Worm (Caenorhabditis elegans) whole organism, L4 larva: Measurements from ENCODE around the gene ccch-3.
A peak's percentile ranks its signal among the peaks of the same experiment; 100 is the strongest.

Experiments used
- D1046.2 ChIP-seq: fragments of 200-800 bp; sonication (Bioruptor generic); IDR thresholded peaks from 2 replicates; pipeline ENCODE4 v1.3.6; 2022; ENCODE audit warnings: missing genetic modification characterization, missing compliant biosample characterization
- F10B5.3 ChIP-seq: sonication (generic microtip); optimal IDR thresholded peaks from 2 replicates; lab custom pipeline; 2016; ENCODE audit warnings: mild to moderate bottlenecking, missing genetic modification characterization, missing compliant biosample characterization
- F44E2.7 ChIP-seq: fragments of 200-800 bp; sonication (Bioruptor generic); IDR thresholded peaks from 2 replicates; pipeline ENCODE4 v2.1.2; 2022; ENCODE audit warnings: missing genetic modification characterization, missing compliant biosample characterization
- Y48G9A.11 ChIP-seq: fragments of 200-800 bp; sonication (Bioruptor generic); IDR thresholded peaks from 2 replicates; pipeline ENCODE4 v1.3.6; 2022; ENCODE audit warnings: missing genetic modification reagents, missing genetic modification characterization, missing compliant biosample characterization
- Y5F2A.4 ChIP-seq: fragments of 200-800 bp; sonication (Bioruptor generic); optimal IDR thresholded peaks from 2 replicates; lab custom pipeline; 2018; ENCODE audit warnings: mild to moderate bottlenecking, missing genetic modification characterization, missing compliant biosample characterization
- Y75B8A.6 ChIP-seq: fragments of 200-800 bp; sonication (Bioruptor generic); IDR thresholded peaks from 2 replicates; pipeline ENCODE4 v1.3.6; 2022; ENCODE audit warnings: missing genetic modification reagents, missing genetic modification characterization, missing compliant biosample characterization
- ZK337.2 ChIP-seq: fragments of 200-800 bp; sonication (Bioruptor generic); IDR thresholded peaks from 2 replicates; pipeline ENCODE4 v1.3.6; 2022; ENCODE audit warnings: missing genetic modification reagents, missing genetic modification characterization, missing compliant biosample characterization
- aly-2 ChIP-seq: sonication (generic microtip); optimal IDR thresholded peaks from 2 replicates; lab custom pipeline; 2018; ENCODE audit warnings: missing biosample characterization, missing genetic modification characterization
- ama-1 ChIP-seq: fragments of 150-350 bp; optimal IDR thresholded peaks from 2 replicates; lab custom pipeline; 2014; ENCODE audit warnings: inconsistent platforms, mixed read lengths
- ceh-32 ChIP-seq: sonication (generic microtip); optimal IDR thresholded peaks from 2 replicates; lab custom pipeline; 2016; ENCODE audit warnings: mild to moderate bottlenecking, missing genetic modification characterization, missing compliant biosample characterization; ENCODE audit not compliant: poor library complexity
- ceh-62 ChIP-seq: sonication (generic microtip); optimal IDR thresholded peaks from 2 replicates; lab custom pipeline; 2017; ENCODE audit warnings: missing biosample characterization, missing genetic modification characterization
- ces-1 ChIP-seq: fragments of 150-350 bp; sonication (generic microtip); optimal IDR thresholded peaks from 4 replicates; lab custom pipeline; 2014; ENCODE audit warnings: missing biosample characterization, missing genetic modification reagents, missing genetic modification characterization
- ctbp-1 ChIP-seq: fragments of 200-800 bp; sonication (Bioruptor generic); IDR thresholded peaks from 2 replicates; pipeline ENCODE4 v1.3.6; 2022; ENCODE audit warnings: missing genetic modification reagents, missing genetic modification characterization, missing compliant biosample characterization
- daf-16 ChIP-seq, 3 experiments: sonication (generic microtip); optimal IDR thresholded peaks; 2 replicates each; lab custom pipeline; 2016 to 2017; ENCODE audit warnings: missing genetic modification characterization in 3 of 3, missing genetic modification reagents in 3 of 3, mild to moderate bottlenecking in 2 of 3, missing compliant biosample characterization in 2 of 3, missing biosample characterization in 1 of 3, moderate library complexity in 1 of 3
- dmd-6 ChIP-seq: fragments of 200-800 bp; sonication (Bioruptor generic); IDR thresholded peaks from 2 replicates; pipeline ENCODE4 v1.3.6; 2022; ENCODE audit warnings: missing genetic modification reagents, missing genetic modification characterization, missing compliant biosample characterization
- dmd-9 ChIP-seq: fragments of 200-800 bp; sonication (Bioruptor generic); IDR thresholded peaks from 2 replicates; pipeline ENCODE4 v1.3.6; 2022; ENCODE audit warnings: missing genetic modification reagents, missing genetic modification characterization, missing compliant biosample characterization
- duxl-1 ChIP-seq: sonication (generic microtip); optimal IDR thresholded peaks from 2 replicates; lab custom pipeline; 2016; ENCODE audit warnings: mild to moderate bottlenecking, missing genetic modification characterization, moderate library complexity, missing compliant biosample characterization; ENCODE audit not compliant: poor library complexity
- dve-1 ChIP-seq: sonication (generic microtip); optimal IDR thresholded peaks from 2 replicates; lab custom pipeline; 2017; ENCODE audit warnings: antibody characterized with exemption, mild to moderate bottlenecking, missing genetic modification characterization, missing compliant biosample characterization; ENCODE audit not compliant: insufficient read depth
- egl-43 ChIP-seq: fragments of 200-800 bp; sonication (Bioruptor generic); IDR thresholded peaks from 2 replicates; pipeline ENCODE4 v1.3.6; 2022; ENCODE audit warnings: missing genetic modification reagents, missing genetic modification characterization, missing compliant biosample characterization
- fkh-10 ChIP-seq: fragments of 150-350 bp; optimal IDR thresholded peaks from 2 replicates; lab custom pipeline; 2014; ENCODE audit warnings: missing biosample characterization, missing genetic modification reagents, missing genetic modification characterization
- hif-1 ChIP-seq, 2 experiments: sonication (generic microtip); optimal IDR thresholded peaks; 2 replicates each; lab custom pipeline; 2016 to 2017; ENCODE audit warnings: missing compliant biosample characterization in 2 of 2, missing genetic modification characterization in 2 of 2, missing genetic modification reagents in 2 of 2, missing genotype in 2 of 2, mild to moderate bottlenecking in 1 of 2
- hlh-11 ChIP-seq: fragments of 200-800 bp; sonication (Bioruptor generic); optimal IDR thresholded peaks from 2 replicates; lab custom pipeline; 2018; ENCODE audit warnings: mild to moderate bottlenecking, missing genetic modification characterization, missing compliant biosample characterization
- hlh-30 ChIP-seq: sonication (generic microtip); optimal IDR thresholded peaks from 2 replicates; lab custom pipeline; 2017; ENCODE audit warnings: antibody characterized with exemption, mild to moderate bottlenecking, missing genetic modification characterization, missing compliant biosample characterization; ENCODE audit not compliant: insufficient read depth
- hmg-1.1 ChIP-seq: fragments of 200-800 bp; sonication (Bioruptor generic); IDR thresholded peaks from 2 replicates; pipeline ENCODE4 v1.3.6; 2022; ENCODE audit warnings: missing genetic modification reagents, missing genetic modification characterization, missing compliant biosample characterization
- jun-1 ChIP-seq: fragments of 150-350 bp; optimal IDR thresholded peaks from 2 replicates; lab custom pipeline; 2014; ENCODE audit warnings: missing biosample characterization, missing genetic modification reagents, missing genetic modification characterization
- lin-1 ChIP-seq: fragments of 200-800 bp; sonication (Bioruptor generic); IDR thresholded peaks from 2 replicates; pipeline ENCODE4 v1.3.6; 2022; ENCODE audit warnings: missing genetic modification reagents, missing genetic modification characterization, missing compliant biosample characterization
- lin-13 ChIP-seq: fragments of 150-350 bp; optimal IDR thresholded peaks from 2 replicates; lab custom pipeline; 2014; ENCODE audit warnings: missing biosample characterization, missing genetic modification reagents, missing genetic modification characterization
- lin-38 ChIP-seq: fragments of 200-800 bp; sonication (Bioruptor generic); IDR thresholded peaks from 2 replicates; pipeline ENCODE4 v1.3.6; 2022; ENCODE audit warnings: missing genetic modification reagents, missing genetic modification characterization, missing compliant biosample characterization
- lir-3 ChIP-seq: sonication (generic microtip); optimal IDR thresholded peaks from 2 replicates; lab custom pipeline; 2016; ENCODE audit warnings: mild to moderate bottlenecking, missing genetic modification characterization, missing compliant biosample characterization
- mdl-1 ChIP-seq, 2 experiments: fragments of 150-350 bp in 1 of 2; sonication (generic microtip) in 1 of 2; optimal IDR thresholded peaks; 2 replicates each; lab custom pipeline; 2014 to 2017; ENCODE audit warnings: missing biosample characterization in 2 of 2, missing genetic modification characterization in 2 of 2
- mxl-2 ChIP-seq: fragments of 200-800 bp; sonication (Bioruptor generic); conservative IDR thresholded peaks from 2 replicates; pipeline ENCODE4 v1.3.6; 2022; ENCODE audit warnings: missing genetic modification reagents, missing genetic modification characterization, missing compliant biosample characterization
- mxl-3 ChIP-seq: fragments of 200-800 bp; sonication (Bioruptor generic); optimal IDR thresholded peaks from 2 replicates; lab custom pipeline; 2018; ENCODE audit warnings: mild to moderate bottlenecking, missing genetic modification characterization, missing compliant biosample characterization
- nhr-10 ChIP-seq: fragments of 150-350 bp; optimal IDR thresholded peaks from 2 replicates; lab custom pipeline; 2014; ENCODE audit warnings: missing biosample characterization, missing genetic modification characterization
- nhr-237 ChIP-seq: sonication (generic microtip); optimal IDR thresholded peaks from 2 replicates; lab custom pipeline; 2017; ENCODE audit warnings: missing biosample characterization, missing genetic modification characterization
- nhr-28 ChIP-seq: fragments of 150-350 bp; optimal IDR thresholded peaks from 2 replicates; lab custom pipeline; 2014; ENCODE audit warnings: missing biosample characterization, missing genetic modification characterization
- nhr-42 ChIP-seq: fragments of 200-800 bp; sonication (Bioruptor generic); IDR thresholded peaks from 2 replicates; pipeline ENCODE4 v1.3.6; 2022; ENCODE audit warnings: missing genetic modification characterization, missing compliant biosample characterization
- nhr-48 ChIP-seq: sonication (generic microtip); optimal IDR thresholded peaks from 2 replicates; lab custom pipeline; 2016; ENCODE audit warnings: mild to moderate bottlenecking, missing genetic modification characterization, missing compliant biosample characterization
- nhr-6 ChIP-seq: fragments of 150-350 bp; optimal IDR thresholded peaks from 2 replicates; lab custom pipeline; 2014; ENCODE audit warnings: missing biosample characterization, missing genetic modification characterization
- pqm-1 ChIP-seq: sonication (generic microtip); optimal IDR thresholded peaks from 2 replicates; lab custom pipeline; 2017; ENCODE audit warnings: missing biosample characterization, missing genetic modification characterization
- saeg-2 ChIP-seq: fragments of 200-800 bp; sonication (Bioruptor generic); IDR thresholded peaks from 2 replicates; pipeline ENCODE4 v1.3.6; 2022; ENCODE audit warnings: missing genetic modification reagents, missing genetic modification characterization, missing compliant biosample characterization
- sdz-12 ChIP-seq: fragments of 200-800 bp; sonication (Bioruptor generic); optimal IDR thresholded peaks from 2 replicates; lab custom pipeline; 2018; ENCODE audit warnings: mild to moderate bottlenecking, missing genetic modification characterization, missing compliant biosample characterization
- snpc-1.2 ChIP-seq: fragments of 200-800 bp; sonication (Bioruptor generic); IDR thresholded peaks from 2 replicates; pipeline ENCODE4 v1.3.6; 2022; ENCODE audit warnings: missing genetic modification reagents, missing genetic modification characterization, missing compliant biosample characterization
- spr-1 ChIP-seq: sonication (generic microtip); optimal IDR thresholded peaks from 2 replicates; lab custom pipeline; 2016; ENCODE audit warnings: mild to moderate bottlenecking, missing genetic modification characterization, missing compliant biosample characterization
- tra-1 ChIP-seq: fragments of 200-800 bp; sonication (Bioruptor generic); IDR thresholded peaks from 2 replicates; pipeline ENCODE4 v1.3.6; 2022; ENCODE audit warnings: missing genetic modification reagents, missing genetic modification characterization, missing compliant biosample characterization
- unc-39 ChIP-seq: sonication (generic microtip); optimal IDR thresholded peaks from 2 replicates; lab custom pipeline; 2017; ENCODE audit warnings: missing biosample characterization, missing genetic modification characterization
- vab-7 ChIP-seq: fragments of 200-800 bp; sonication (Bioruptor generic); IDR thresholded peaks from 2 replicates; pipeline ENCODE4 v1.3.6; 2022; ENCODE audit warnings: missing genetic modification reagents, missing genetic modification characterization, missing compliant biosample characterization
- zfp-2 ChIP-seq: sonication (generic microtip); optimal IDR thresholded peaks from 2 replicates; lab custom pipeline; 2016; ENCODE audit warnings: mild to moderate bottlenecking, missing genetic modification characterization, missing compliant biosample characterization
- zip-2 ChIP-seq: fragments of 150-350 bp; optimal IDR thresholded peaks from 2 replicates; lab custom pipeline; 2014; ENCODE audit warnings: missing biosample characterization, missing genetic modification characterization
- ztf-7 ChIP-seq: fragments of 150-350 bp; optimal IDR thresholded peaks from 2 replicates; lab custom pipeline; 2014; ENCODE audit warnings: missing biosample characterization, missing genetic modification characterization

Gene ccch-3

DNA sequence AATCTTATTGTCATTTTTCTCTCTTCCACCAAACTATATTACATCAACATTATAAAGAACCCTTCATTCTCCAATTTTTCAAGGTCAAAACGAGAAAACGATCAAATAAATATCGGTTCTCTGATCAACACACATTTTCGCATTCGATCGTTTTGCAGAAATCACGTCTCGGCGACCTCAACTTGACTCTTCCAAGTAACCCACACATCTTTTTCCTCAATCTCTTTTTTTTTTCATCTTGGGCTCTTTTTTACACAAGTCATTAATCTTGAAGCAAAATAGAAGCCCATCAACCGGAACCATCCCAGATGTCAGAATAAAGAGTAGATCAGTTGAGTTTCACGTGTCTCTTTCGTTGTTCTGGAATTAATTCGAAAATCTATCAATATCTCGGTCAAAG, 23.2 kb downstream of the ccch-3 start (continued):
- TF ChIP-seq duxl-1: no peak
- TF ChIP-seq hlh-30 (tag; lab: Kevin White, UChicago): peak; percentile 26
- TF ChIP-seq hlh-11 (tag; lab: Kevin White, UChicago): peak; percentile 42
- no peak for TF ChIP-seq jun-1 (tag; lab: Kevin White, UChicago)
- no peak for TF ChIP-seq saeg-2
- TF ChIP-seq tra-1 (GFP tag; lab: Robert Waterston, UW): 0 out of 2 replicates have a peak, but pooled peaks have one; percentile 43
- no peak for TF ChIP-seq dmd-9 (GFP tag; lab: Robert Waterston, UW)
- TF ChIP-seq ctbp-1 (GFP tag; lab: Robert Waterston, UW): no peak
- TF ChIP-seq fkh-10 (GFP tag; lab: Kevin White, UChicago): no peak

DNA sequence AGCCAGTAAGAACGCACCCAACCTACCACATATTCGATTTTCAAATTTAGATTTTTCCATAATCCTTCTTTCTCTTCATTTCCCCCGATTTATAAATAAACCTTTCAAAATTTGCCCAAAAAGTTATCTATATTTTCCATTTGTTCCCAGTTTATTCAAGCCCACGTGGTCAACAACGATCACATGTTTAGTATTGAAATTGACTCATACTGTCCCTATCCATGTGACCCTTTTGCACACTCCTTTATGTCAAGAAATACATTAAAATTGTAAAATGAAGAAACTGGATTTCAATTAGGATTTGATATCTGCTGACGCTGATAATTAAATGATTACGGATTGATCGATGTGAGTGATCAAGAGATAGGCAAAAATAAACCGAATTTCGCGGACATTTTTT, 24.3 kb downstream of the ccch-3 start:
- TF ChIP-seq nhr-42 (GFP tag; lab: Robert Waterston, UW) (no peak), dve-1 (tag; lab: Kevin White, UChicago) (peak; percentile 87), ama-1 (lab: Kevin White, UChicago) (no peak), F44E2.7 (no peak), zip-2 (tag; lab: Kevin White, UChicago) (no peak), dmd-9 (GFP tag; lab: Robert Waterston, UW) (no peak), Y48G9A.11 (GFP tag; lab: Robert Waterston, UW) (no peak), ceh-62 (no peak), nhr-237 (tag; lab: Kevin White, UChicago) (no peak), aly-2 (no peak), F10B5.3 (tag; lab: Kevin White, UChicago) (no peak), nhr-6 (tag; lab: Kevin White, UChicago) (no peak), lin-1 (GFP tag; lab: Robert Waterston, UW) (no peak), mxl-3 (GFP tag; lab: Kevin White, UChicago) (peak; percentile 44), Y5F2A.4 (GFP tag; lab: Kevin White, UChicago) (no peak), pqm-1 (no peak), mdl-1 (tag; optimal IDR thresholded peaks at IDR 0.05; lab: Kevin White, UChicago) (peak; percentile 58 to 85), daf-16 (GFP tag; optimal IDR thresholded peaks at IDR 0.05; lab: Kevin White, UChicago) (no peak), daf-16 (tag; optimal IDR thresholded peaks at IDR 0.05; lab: Kevin White, UChicago) (peak; percentile 45), nhr-10 (tag; lab: Kevin White, UChicago) (no peak), ZK337.2 (GFP tag; lab: Robert Waterston, UW) (no peak), ces-1 (GFP tag; lab: Kevin White, UChicago) (no peak), dmd-6 (peak; percentile 51), lin-13 (GFP tag; lab: Kevin White, UChicago) (no peak), spr-1 (tag; lab: Kevin White, UChicago) (no peak), hif-1 (tag; optimal IDR thresholded peaks at IDR 0.05; lab: Kevin White, UChicago) (no peak), hmg-1.1 (GFP tag; lab: Robert Waterston, UW) (no peak), hlh-11 (tag; lab: Kevin White, UChicago) (peak; percentile 38), lir-3 (tag; lab: Kevin White, UChicago) (no peak), sdz-12 (GFP tag; lab: Kevin White, UChicago) (no peak), ztf-7 (tag; lab: Kevin White, UChicago) (no peak), nhr-48 (no peak), lin-38 (GFP tag; lab: Robert Waterston, UW) (no peak), D1046.2 (GFP tag; lab: Robert Waterston, UW) (no peak), vab-7 (GFP tag; lab: Robert Waterston, UW) (no peak), ceh-32 (tag; lab: Kevin White, UChicago) (no peak), unc-39 (tag; lab: Kevin White, UChicago) (no peak), Y75B8A.6 (GFP tag; lab: Robert Waterston, UW) (no peak), duxl-1 (no peak), egl-43 (GFP tag; lab: Robert Waterston, UW) (no peak), nhr-28 (tag; lab: Kevin White, UChicago) (peak; percentile 86), snpc-1.2 (GFP tag; lab: Robert Waterston, UW) (no peak), mxl-2 (GFP tag; lab: Robert Waterston, UW) (no peak), tra-1 (GFP tag; lab: Robert Waterston, UW) (no peak), zfp-2 (tag; lab: Kevin White, UChicago) (no peak)
